Fruit fly (Drosophila melanogaster): Measurements from ENCODE around the gene PH4alphaMP.

- TF ChIP-seq CG31388 (GFP tag; optimal IDR thresholded peaks at IDR 0.05) = no peak
- no peak for TF ChIP-seq CG14860 (GFP tag; IDR thresholded peaks at IDR 0.05; ENCODE audit: partially characterized antibody)
- no peak for TF ChIP-seq gfzf (GFP tag; optimal IDR thresholded peaks at IDR 0.05)
- peak; percentile 43 for TF ChIP-seq CG3281 (GFP tag; optimal IDR thresholded peaks at IDR 0.05)
- no peak for TF ChIP-seq Dfd (GFP tag; optimal IDR thresholded peaks at IDR 0.05)
- TF ChIP-seq CG30403 (GFP tag; optimal IDR thresholded peaks at IDR 0.05) = peak; percentile 43
These were observed 36.2 kb upstream of the PH4alphaMP start, which contains the start of gene tmod for dm6 chr3R:30531989-30532653.
